Worm (Caenorhabditis elegans) whole organism, L1 larva: Measurements from ENCODE around the gene C09E8.1.
A peak's percentile ranks its signal among the peaks of the same experiment; 100 is the strongest.
"Not testable (repeated sequence)": the region's sequence is repeated elsewhere in the genome, so short reads cannot be mapped to it uniquely, and the experiment has no call there.

Experiments used
- C16A3.4 ChIP-seq: fragments of 150-350 bp; optimal IDR thresholded peaks from 2 replicates; lab custom pipeline; 2014; ENCODE audit warnings: missing biosample characterization, missing genetic modification characterization
- F16B12.6 ChIP-seq: fragments of 150-350 bp; optimal IDR thresholded peaks from 2 replicates; lab custom pipeline; 2014; ENCODE audit warnings: missing biosample characterization, missing genetic modification characterization
- alr-1 ChIP-seq: fragments of 200-800 bp; sonication (Bioruptor generic); optimal IDR thresholded peaks from 2 replicates; lab custom pipeline; 2018; ENCODE audit warnings: borderline replicate concordance, mild to moderate bottlenecking, missing genetic modification characterization, missing compliant biosample characterization
- ceh-8 ChIP-seq: fragments of 200-800 bp; sonication (Bioruptor generic); optimal IDR thresholded peaks from 2 replicates; lab custom pipeline; 2018; ENCODE audit warnings: mild to moderate bottlenecking, missing genetic modification characterization, moderate library complexity, missing compliant biosample characterization
- ces-1 ChIP-seq: fragments of 150-350 bp; optimal IDR thresholded peaks from 2 replicates; lab custom pipeline; 2014; ENCODE audit warnings: missing biosample characterization, missing genetic modification reagents, missing genetic modification characterization
- efl-1 ChIP-seq, 4 experiments: fragments of 150-350 bp; optimal IDR thresholded peaks in 3 of 4; peaks in 1 of 4; 1 replicate in 1 of 4; 2 replicates in 3 of 4; lab custom pipeline; 2014; ENCODE audit warnings: missing biosample characterization in 2 of 4, missing genetic modification characterization in 2 of 4, missing genetic modification reagents in 2 of 4
- efl-3 ChIP-seq: fragments of 200-800 bp; sonication (Bioruptor generic); optimal IDR thresholded peaks from 2 replicates; lab custom pipeline; 2018; ENCODE audit warnings: mild to moderate bottlenecking, missing genetic modification characterization, missing compliant biosample characterization
- egl-13 ChIP-seq: sonication (generic microtip); optimal IDR thresholded peaks from 2 replicates; lab custom pipeline; 2016; ENCODE audit warnings: missing genotype, missing genetic modification reagents, missing genetic modification characterization, missing compliant biosample characterization
- ets-5 ChIP-seq: fragments of 200-800 bp; sonication (Bioruptor generic); IDR thresholded peaks from 2 replicates; pipeline ENCODE4 v1.3.6; 2022; ENCODE audit warnings: missing genetic modification characterization, missing compliant biosample characterization
- fos-1 ChIP-seq: fragments of 150-350 bp; optimal IDR thresholded peaks from 2 replicates; lab custom pipeline; 2014; ENCODE audit warnings: missing biosample characterization, missing genetic modification characterization
- grh-1 ChIP-seq: fragments of 200-800 bp; sonication (Bioruptor generic); IDR thresholded peaks from 2 replicates; pipeline ENCODE4 v1.3.6; 2022; ENCODE audit warnings: missing genetic modification reagents, missing genetic modification characterization, missing compliant biosample characterization
- hlh-17 ChIP-seq: fragments of 200-800 bp; sonication (Bioruptor generic); optimal IDR thresholded peaks from 2 replicates; lab custom pipeline; 2018; ENCODE audit warnings: missing genetic modification characterization, mild to moderate bottlenecking, missing compliant biosample characterization, moderate library complexity, borderline replicate concordance
- jun-1 ChIP-seq: fragments of 150-350 bp; optimal IDR thresholded peaks from 2 replicates; lab custom pipeline; 2014; ENCODE audit warnings: missing biosample characterization, missing genetic modification reagents, missing genetic modification characterization
- lin-35 ChIP-seq, 2 experiments: fragments of 150-350 bp; optimal IDR thresholded peaks; 2 replicates each; lab custom pipeline; 2014; ENCODE audit warnings: missing biosample characterization in 2 of 2, missing genetic modification characterization in 2 of 2, missing genetic modification reagents in 2 of 2
- lir-3 ChIP-seq: sonication (generic microtip); optimal IDR thresholded peaks from 2 replicates; lab custom pipeline; 2016; ENCODE audit warnings: mild to moderate bottlenecking, missing genetic modification characterization, moderate library complexity, missing compliant biosample characterization; ENCODE audit not compliant: poor library complexity
- nhr-11 ChIP-seq: fragments of 150-350 bp; optimal IDR thresholded peaks from 2 replicates; lab custom pipeline; 2014; ENCODE audit warnings: missing biosample characterization, missing genetic modification characterization
- nhr-19 ChIP-seq: fragments of 200-800 bp; sonication (Bioruptor generic); conservative IDR thresholded peaks from 2 replicates; pipeline ENCODE4 v1.3.6; 2022; ENCODE audit warnings: missing genetic modification characterization, missing compliant biosample characterization
- nhr-237 ChIP-seq: fragments of 150-350 bp; optimal IDR thresholded peaks from 2 replicates; lab custom pipeline; 2014; ENCODE audit warnings: missing biosample characterization, missing genetic modification characterization
- nhr-47 ChIP-seq: sonication (generic microtip); optimal IDR thresholded peaks from 2 replicates; lab custom pipeline; 2016; ENCODE audit warnings: mild to moderate bottlenecking, missing genetic modification characterization, moderate library complexity, missing compliant biosample characterization
- nhr-71 ChIP-seq: sonication (generic microtip); optimal IDR thresholded peaks from 2 replicates; lab custom pipeline; 2016; ENCODE audit warnings: mild to moderate bottlenecking, missing genetic modification characterization, moderate library complexity, missing compliant biosample characterization
- nhr-85 ChIP-seq: sonication (generic microtip); peaks from one replicate; lab custom pipeline; 2016; ENCODE audit warnings: missing genetic modification characterization, inconsistent platforms, missing compliant biosample characterization
- nhr-90 ChIP-seq: sonication (generic microtip); optimal IDR thresholded peaks from 2 replicates; lab custom pipeline; 2016; ENCODE audit warnings: mild to moderate bottlenecking, missing genetic modification characterization, missing compliant biosample characterization; ENCODE audit not compliant: poor library complexity
- pqm-1 ChIP-seq: sonication (generic microtip); optimal IDR thresholded peaks from 3 replicates; lab custom pipeline; 2017; ENCODE audit warnings: missing biosample characterization, missing genetic modification characterization
- rnt-1 ChIP-seq: sonication (generic microtip); optimal IDR thresholded peaks from 2 replicates; lab custom pipeline; 2016; ENCODE audit warnings: mild to moderate bottlenecking, missing genetic modification characterization, moderate library complexity, missing compliant biosample characterization
- snpc-4 ChIP-seq: fragments of 150-350 bp; optimal IDR thresholded peaks from 2 replicates; lab custom pipeline; 2014; ENCODE audit warnings: missing biosample characterization, missing genetic modification characterization
- snu-23 ChIP-seq: sonication (generic microtip); optimal IDR thresholded peaks from 2 replicates; lab custom pipeline; 2016; ENCODE audit warnings: missing genetic modification characterization, missing compliant biosample characterization
- sox-4 ChIP-seq: sonication (generic microtip); optimal IDR thresholded peaks from 2 replicates; lab custom pipeline; 2016; ENCODE audit warnings: missing genetic modification characterization, missing compliant biosample characterization
- tlp-1 ChIP-seq: fragments of 150-350 bp; optimal IDR thresholded peaks from 2 replicates; lab custom pipeline; 2014; ENCODE audit warnings: missing biosample characterization, missing genetic modification characterization
- unc-30 ChIP-seq: sonication (generic microtip); optimal IDR thresholded peaks from 2 replicates; lab custom pipeline; 2017; ENCODE audit warnings: missing biosample characterization, missing genetic modification characterization
- unc-62 ChIP-seq: fragments of 150-350 bp; optimal IDR thresholded peaks from 2 replicates; lab custom pipeline; 2014; ENCODE audit warnings: missing biosample characterization, missing genetic modification reagents, missing genetic modification characterization
- unc-86 ChIP-seq: sonication (generic microtip); optimal IDR thresholded peaks from 2 replicates; lab custom pipeline; 2016; ENCODE audit warnings: missing genetic modification characterization, missing compliant biosample characterization
- vab-15 ChIP-seq: sonication (generic microtip); optimal IDR thresholded peaks from 2 replicates; lab custom pipeline; 2017; ENCODE audit warnings: missing genotype, mild to moderate bottlenecking, missing genetic modification characterization, missing compliant biosample characterization
- xbp-1 ChIP-seq: sonication (generic microtip); optimal IDR thresholded peaks from 2 replicates; lab custom pipeline; 2016; ENCODE audit warnings: missing genetic modification characterization, missing compliant biosample characterization
- zag-1 ChIP-seq: fragments of 150-350 bp; optimal IDR thresholded peaks from 2 replicates; lab custom pipeline; 2014; ENCODE audit warnings: missing biosample characterization, missing genetic modification characterization
- zip-4 ChIP-seq: fragments of 200-800 bp; sonication (Bioruptor generic); optimal IDR thresholded peaks from 2 replicates; lab custom pipeline; 2018; ENCODE audit warnings: mild to moderate bottlenecking, missing genetic modification characterization, moderate library complexity, missing compliant biosample characterization
- ztf-11 ChIP-seq, 2 experiments: sonication (generic microtip); optimal IDR thresholded peaks; 2 replicates each; lab custom pipeline; 2016 to 2017; ENCODE audit warnings: missing genetic modification characterization in 2 of 2, missing biosample characterization in 1 of 2, missing compliant biosample characterization in 1 of 2

The C09E8.1 gene

ce11 chrII:584321-584848, 28.1 kb downstream of the C09E8.1 start, which contains the start of the genes W08F4.12 and W08F4.13:
Gene W08F4.12, minus strand, starts transcription at chrII:584421.
Gene W08F4.13, plus strand, starts transcription at chrII:584798.
- TF ChIP-seq hlh-17 (GFP tag; lab: Kevin White, UChicago) (no peak), vab-15 (tag; lab: Kevin White, UChicago) (no peak), lin-35 (GFP tag; optimal IDR thresholded peaks at IDR 0.05; lab: Kevin White, UChicago) (no peak), C16A3.4 (no peak), F16B12.6 (tag; lab: Kevin White, UChicago) (no peak), efl-1 (optimal IDR thresholded peaks at IDR 0.05; lab: Kevin White, UChicago) (no peak), efl-1 (GFP tag; optimal IDR thresholded peaks at IDR 0.05 in 1 of 2; lab: Kevin White, UChicago) (no peak), sox-4 (tag; lab: Kevin White, UChicago) (no peak), ztf-11 (tag; optimal IDR thresholded peaks at IDR 0.05; lab: Kevin White, UChicago) (no peak), zip-4 (no peak), pqm-1 (no peak), ces-1 (no peak), unc-86 (no peak), xbp-1 (tag; lab: Kevin White, UChicago) (no peak), snu-23 (no peak), jun-1 (tag; lab: Kevin White, UChicago) (no peak), nhr-71 (tag; lab: Kevin White, UChicago) (no peak), tlp-1 (tag; lab: Kevin White, UChicago) (no peak), nhr-47 (tag; lab: Kevin White, UChicago) (no peak), nhr-11 (tag; lab: Kevin White, UChicago) (no peak), lir-3 (tag; lab: Kevin White, UChicago) (no peak)

ce11 chrII:587533-587932, 31.2 kb downstream of the C09E8.1 start, which contains the start of gene fbxb-34:
Gene fbxb-34, plus strand, starts transcription at chrII:587833.
- TF ChIP-seq alr-1 (tag; lab: Kevin White, UChicago) (no peak), zip-4 (no peak), nhr-237 (tag; lab: Kevin White, UChicago) (no peak), ets-5 (no peak), C16A3.4 (no peak), ceh-8 (GFP tag; lab: Kevin White, UChicago) (no peak), rnt-1 (no peak), xbp-1 (tag; lab: Kevin White, UChicago) (no peak), unc-30 (tag; lab: Kevin White, UChicago) (no peak), efl-3 (no peak), tlp-1 (tag; lab: Kevin White, UChicago) (no peak), fos-1 (tag; lab: Kevin White, UChicago) (no peak), nhr-90 (tag; lab: Kevin White, UChicago) (no peak)

- no peak for TF ChIP-seq efl-1 (optimal IDR thresholded peaks at IDR 0.05; lab: Kevin White, UChicago)
- peak in 1 of 2 experiments; percentile 13 for TF ChIP-seq efl-1 (GFP tag; optimal IDR thresholded peaks at IDR 0.05 in 1 of 2; lab: Kevin White, UChicago)
- no peak for TF ChIP-seq egl-13 (tag; lab: Kevin White, UChicago)
Observed at ce11 chrII:591110-591509, 34.8 kb downstream of the C09E8.1 start, which contains the start of gene W08F4.10. Gene W08F4.10, minus strand, starts transcription at chrII:591210.

- TF ChIP-seq F16B12.6 (tag; lab: Kevin White, UChicago); unc-62 (GFP tag; lab: Kevin White, UChicago); snpc-4 (tag; lab: Kevin White, UChicago): not testable (repeated sequence)
Observed at ce11 chrII:593221-593620, 36.9 kb downstream of the C09E8.1 start, which contains the start of gene W08F4.1. Gene W08F4.1, plus strand, starts transcription at chrII:593521.

- TF ChIP-seq hlh-17 (GFP tag; lab: Kevin White, UChicago) (no peak), nhr-85 (tag; lab: Kevin White, UChicago) (no peak), grh-1 (GFP tag; lab: Robert Waterston, UW) (no peak), snpc-4 (tag; lab: Kevin White, UChicago) (no peak), nhr-19 (GFP tag; lab: Robert Waterston, UW) (no peak), zag-1 (no peak), ets-5 (no peak), efl-1 (optimal IDR thresholded peaks at IDR 0.05; lab: Kevin White, UChicago) (no peak), efl-1 (GFP tag; optimal IDR thresholded peaks at IDR 0.05 in 1 of 2; lab: Kevin White, UChicago) (peak in 1 of 2 experiments; percentile 49)
- TF ChIP-seq, all 84 proteins: peak for 1
Observed at ce11 chrII:596702-597101, 40.4 kb downstream of the C09E8.1 start.
